Worm (Caenorhabditis elegans): ENCODE results near the gene C34C12.12.

DNA sequence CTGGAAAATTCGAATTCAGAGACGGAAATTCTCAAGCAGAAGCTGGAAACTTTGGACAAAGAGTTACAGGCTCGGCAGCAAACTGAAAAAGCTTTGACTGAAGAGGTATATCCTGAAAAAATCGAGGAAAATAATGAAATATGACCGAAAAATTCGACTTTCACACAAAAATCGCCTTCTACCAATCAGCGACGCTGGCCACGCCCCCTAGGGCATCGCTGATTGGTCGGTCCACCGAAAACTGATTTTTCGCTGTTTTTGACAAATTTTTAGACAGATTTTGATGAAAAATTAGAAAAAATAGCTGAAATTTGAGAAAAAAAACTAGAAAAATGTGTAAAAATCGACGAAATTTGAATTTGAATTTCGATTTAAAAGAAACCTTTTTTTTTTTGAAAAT is 34.1 kb upstream of the C34C12.12 start:
- TF ChIP-seq somi-1 (GFP tag; optimal IDR thresholded peaks at IDR 0.05) = no peak
- TF ChIP-seq T26A5.8 (tag; optimal IDR thresholded peaks at IDR 0.05) = no peak
- no peak for TF ChIP-seq zim-3 (tag; optimal IDR thresholded peaks at IDR 0.05)
- no peak for TF ChIP-seq nhr-120 (GFP tag; IDR thresholded peaks at IDR 0.05)
- TF ChIP-seq ceh-91 (GFP tag; IDR thresholded peaks at IDR 0.05) = no peak
- TF ChIP-seq unc-62 (GFP tag; optimal IDR thresholded peaks at IDR 0.05) = no peak
- no peak for TF ChIP-seq dox-1 (GFP tag; IDR thresholded peaks at IDR 0.05)
